Worm (Caenorhabditis elegans) whole organism, L3 larva: ENCODE results near the gene dyla-1.
"Not testable (repeated sequence)": the region's sequence is repeated elsewhere in the genome, so short reads cannot be mapped to it uniquely, and the experiment has no call there.

ENCODE experiments used
- R02D3.7 ChIP-seq: fragments of 150-350 bp; optimal IDR thresholded peaks from 2 replicates; lab custom pipeline; 2014; ENCODE audit warnings: missing biosample characterization, missing genetic modification characterization
- ZK546.5 ChIP-seq: sonication (generic microtip); optimal IDR thresholded peaks from 2 replicates; lab custom pipeline; 2017; ENCODE audit warnings: missing biosample characterization, missing genetic modification characterization
- aly-2 ChIP-seq: fragments of 150-350 bp; optimal IDR thresholded peaks from 2 replicates; lab custom pipeline; 2014; ENCODE audit warnings: missing biosample characterization, missing genetic modification characterization
- ama-1 ChIP-seq: fragments of 150-350 bp; optimal IDR thresholded peaks from 2 replicates; lab custom pipeline; 2018
- ceh-16 ChIP-seq: sonication (generic microtip); optimal IDR thresholded peaks from 2 replicates; lab custom pipeline; 2017; ENCODE audit warnings: missing biosample characterization, missing genetic modification characterization
- ceh-28 ChIP-seq: fragments of 150-350 bp; optimal IDR thresholded peaks from 2 replicates; lab custom pipeline; 2014; ENCODE audit warnings: missing biosample characterization, missing genetic modification reagents, missing genetic modification characterization
- ceh-82 ChIP-seq: fragments of 150-350 bp; optimal IDR thresholded peaks from 2 replicates; lab custom pipeline; 2014; ENCODE audit warnings: missing biosample characterization, missing genetic modification characterization
- ceh-9 ChIP-seq: sonication (generic microtip); optimal IDR thresholded peaks from 2 replicates; lab custom pipeline; 2018; ENCODE audit warnings: missing biosample characterization, missing genetic modification characterization
- daf-12 ChIP-seq: fragments of 150-350 bp; optimal IDR thresholded peaks from 2 replicates; lab custom pipeline; 2014; ENCODE audit warnings: missing biosample characterization, missing genetic modification reagents, missing genetic modification characterization
- egl-27 ChIP-seq: sonication (generic microtip); optimal IDR thresholded peaks from 4 replicates; lab custom pipeline; 2017; ENCODE audit warnings: missing biosample characterization, missing genetic modification reagents, missing genetic modification characterization
- elt-1 ChIP-seq: fragments of 150-350 bp; optimal IDR thresholded peaks from 2 replicates; lab custom pipeline; 2014; ENCODE audit warnings: missing biosample characterization, missing genetic modification characterization
- elt-3 ChIP-seq, 3 experiments: fragments of 150-350 bp in 1 of 3; sonication (generic microtip) in 2 of 3; optimal IDR thresholded peaks; 2 replicates in 2 of 3; 4 replicates in 1 of 3; lab custom pipeline; 2014 to 2017; ENCODE audit warnings: missing biosample characterization in 3 of 3, missing genetic modification characterization in 3 of 3
- eor-1 ChIP-seq, 2 experiments: fragments of 150-350 bp; optimal IDR thresholded peaks; 2 replicates each; lab custom pipeline; 2014 to 2018; ENCODE audit warnings: missing biosample characterization in 2 of 2, missing genetic modification characterization in 2 of 2
- fkh-10 ChIP-seq: sonication (generic microtip); optimal IDR thresholded peaks from 2 replicates; lab custom pipeline; 2017; ENCODE audit warnings: missing biosample characterization, missing genetic modification reagents, missing genetic modification characterization
- fkh-2 ChIP-seq: fragments of 150-350 bp; optimal IDR thresholded peaks from 2 replicates; lab custom pipeline; 2014; ENCODE audit warnings: missing biosample characterization, missing genetic modification reagents, missing genetic modification characterization
- fos-1 ChIP-seq: fragments of 150-350 bp; optimal IDR thresholded peaks from 2 replicates; lab custom pipeline; 2014; ENCODE audit warnings: missing biosample characterization, missing genetic modification characterization
- hmg-11 ChIP-seq: sonication (generic microtip); optimal IDR thresholded peaks from 2 replicates; lab custom pipeline; 2016; ENCODE audit warnings: missing genetic modification characterization, missing compliant biosample characterization
- lsy-12 ChIP-seq: sonication (generic microtip); optimal IDR thresholded peaks from 2 replicates; lab custom pipeline; 2016; ENCODE audit warnings: mild to moderate bottlenecking, missing genetic modification characterization, missing compliant biosample characterization
- mml-1 ChIP-seq: fragments of 150-350 bp; sonication (generic microtip); optimal IDR thresholded peaks from 3 replicates; lab custom pipeline; 2014; ENCODE audit warnings: missing biosample characterization, missing genetic modification characterization
- nfya-1 ChIP-seq: sonication (generic microtip); optimal IDR thresholded peaks from 2 replicates; lab custom pipeline; 2017; ENCODE audit warnings: missing genetic modification characterization, mild to moderate bottlenecking, missing compliant biosample characterization, antibody characterized with exemption, moderate library complexity; ENCODE audit not compliant: insufficient read depth
- nhr-11 ChIP-seq: fragments of 150-350 bp; optimal IDR thresholded peaks from 2 replicates; lab custom pipeline; 2014; ENCODE audit warnings: missing biosample characterization, missing genetic modification characterization
- nhr-23 ChIP-seq: fragments of 150-350 bp; optimal IDR thresholded peaks from 2 replicates; lab custom pipeline; 2014; ENCODE audit warnings: missing biosample characterization, missing genetic modification reagents, missing genetic modification characterization
- nhr-28 ChIP-seq: fragments of 150-350 bp; optimal IDR thresholded peaks from 2 replicates; lab custom pipeline; 2014; ENCODE audit warnings: missing biosample characterization, missing genetic modification characterization
- nhr-43 ChIP-seq: sonication (generic microtip); optimal IDR thresholded peaks from 2 replicates; lab custom pipeline; 2016; ENCODE audit warnings: mild to moderate bottlenecking, missing genetic modification characterization, missing compliant biosample characterization; ENCODE audit not compliant: poor library complexity, severe bottlenecking
- nhr-67 ChIP-seq: fragments of 150-350 bp; optimal IDR thresholded peaks from 2 replicates; lab custom pipeline; 2014; ENCODE audit warnings: missing biosample characterization, missing genetic modification characterization
- nhr-76 ChIP-seq: fragments of 150-350 bp; sonication (generic microtip); optimal IDR thresholded peaks from 5 replicates; lab custom pipeline; 2014; ENCODE audit warnings: missing biosample characterization, missing genetic modification characterization
- pha-4 ChIP-seq: fragments of 150-350 bp; optimal IDR thresholded peaks from 2 replicates; lab custom pipeline; 2014; ENCODE audit warnings: missing biosample characterization, missing genetic modification reagents, missing genetic modification characterization
- pqm-1 ChIP-seq: fragments of 150-350 bp; optimal IDR thresholded peaks from 2 replicates; lab custom pipeline; 2017; ENCODE audit warnings: missing biosample characterization, missing genetic modification characterization, inconsistent platforms
- skn-1 ChIP-seq: fragments of 150-350 bp; optimal IDR thresholded peaks from 2 replicates; lab custom pipeline; 2014; ENCODE audit warnings: missing biosample characterization, missing genetic modification characterization
- snpc-4 ChIP-seq: fragments of 150-350 bp; optimal IDR thresholded peaks from 2 replicates; lab custom pipeline; 2014; ENCODE audit warnings: missing biosample characterization, missing genetic modification characterization
- unc-39 ChIP-seq: sonication (generic microtip); optimal IDR thresholded peaks from 4 replicates; lab custom pipeline; 2017; ENCODE audit warnings: missing biosample characterization, missing genetic modification characterization
- ztf-4 ChIP-seq: fragments of 150-350 bp; optimal IDR thresholded peaks from 2 replicates; lab custom pipeline; 2014; ENCODE audit warnings: missing biosample characterization, missing genetic modification characterization

The dyla-1 gene

ce11 chrX:16825358-16825757, 15.5 kb upstream of the dyla-1 start, which contains the start of gene sto-5:
Gene sto-5, minus strand, starts transcription at chrX:16825458.
- TF ChIP-seq fkh-10 (GFP tag; lab: Kevin White, UChicago) (no peak), pha-4 (tag; lab: Kevin White, UChicago) (no peak), skn-1 (tag; lab: Kevin White, UChicago) (no peak), aly-2 (tag; lab: Kevin White, UChicago) (no peak), eor-1 (tag; optimal IDR thresholded peaks at IDR 0.05; lab: Kevin White, UChicago) (no peak), ceh-9 (tag; lab: Kevin White, UChicago) (no peak), nhr-67 (tag; lab: Kevin White, UChicago) (no peak), daf-12 (no peak), mml-1 (tag; lab: Kevin White, UChicago) (no peak), hmg-11 (no peak), ZK546.5 (no peak)

ce11 chrX:16826500-16826899, 14.3 kb upstream of the dyla-1 start:
- TF ChIP-seq ceh-9 (tag; lab: Kevin White, UChicago) (no peak), nhr-11 (tag; lab: Kevin White, UChicago) (no peak), snpc-4 (tag; lab: Kevin White, UChicago) (no peak), elt-3 (tag; optimal IDR thresholded peaks at IDR 0.05; lab: Kevin White, UChicago) (no peak), nhr-76 (tag; lab: Kevin White, UChicago) (no peak), daf-12 (no peak), ama-1 (lab: Kevin White, UChicago) (no peak), ceh-82 (tag; lab: Kevin White, UChicago) (no peak), nhr-23 (tag; lab: Kevin White, UChicago) (no peak), nfya-1 (no peak), hmg-11 (no peak), ceh-28 (no peak), ztf-4 (no peak), fkh-2 (tag; lab: Kevin White, UChicago) (no peak), nhr-43 (tag; lab: Kevin White, UChicago) (no peak), pqm-1 (tag; lab: Kevin White, UChicago) (no peak), eor-1 (tag; optimal IDR thresholded peaks at IDR 0.05; lab: Kevin White, UChicago) (no peak), fos-1 (no peak), egl-27 (tag; lab: Kevin White, UChicago) (no peak)

- not testable (repeated sequence) for TF ChIP-seq lsy-12; fos-1; snpc-4 (tag; lab: Kevin White, UChicago)
Observed at ce11 chrX:16834691-16835090, 6.1 kb upstream of the dyla-1 start, which contains the start of gene F41G4.13. Gene F41G4.13, minus strand, starts transcription at chrX:16834791.

DNA sequence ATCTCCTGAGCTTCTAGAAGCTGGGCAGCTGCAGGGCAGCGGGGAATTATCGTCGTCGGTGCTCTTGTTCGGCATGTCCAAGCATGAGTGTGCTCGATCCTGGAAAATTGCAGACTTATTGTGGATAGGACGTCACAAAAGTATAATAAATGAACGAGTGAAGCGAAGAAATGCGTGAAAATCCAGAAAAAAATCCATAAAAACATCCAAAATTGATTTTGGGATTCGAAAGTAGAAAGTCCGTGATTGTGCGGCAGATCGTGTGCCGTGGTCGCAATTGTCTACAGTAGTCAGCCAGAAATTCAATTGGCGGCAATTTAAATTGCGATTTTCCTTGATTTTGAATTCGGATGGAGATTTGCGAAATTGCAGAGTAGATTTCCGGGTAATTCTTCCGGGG, 4.5 kb upstream of the dyla-1 start, which contains the start of gene F41G4.7:
F41G4.7 (minus strand) TSS at position 101 of the 400 bp plus-strand sequence.
- TF ChIP-seq nhr-28 (tag; lab: Kevin White, UChicago) (no peak), nhr-43 (tag; lab: Kevin White, UChicago) (no peak)
- TF ChIP-seq, all 47 proteins: peak for 0

ce11 chrX:16842935-16843334, 2.1 kb downstream of the dyla-1 start:
- no peak for TF ChIP-seq fkh-2 (tag; lab: Kevin White, UChicago)
- no peak for TF ChIP-seq nhr-23 (tag; lab: Kevin White, UChicago)
- no peak for TF ChIP-seq ceh-28
- TF ChIP-seq ceh-9 (tag; lab: Kevin White, UChicago): no peak
- TF ChIP-seq unc-39 (tag; lab: Kevin White, UChicago): no peak
- TF ChIP-seq nhr-76 (tag; lab: Kevin White, UChicago): no peak
- TF ChIP-seq elt-1 (tag; lab: Kevin White, UChicago): no peak
- no peak for TF ChIP-seq pqm-1 (tag; lab: Kevin White, UChicago)
- no peak for TF ChIP-seq mml-1 (tag; lab: Kevin White, UChicago)
- no peak for TF ChIP-seq egl-27 (tag; lab: Kevin White, UChicago)
- no peak for TF ChIP-seq nhr-28 (tag; lab: Kevin White, UChicago)
- TF ChIP-seq nfya-1: no peak
- no peak for TF ChIP-seq R02D3.7

- no peak for TF ChIP-seq ceh-16 (tag; lab: Kevin White, UChicago)
Observed at ce11 chrX:16844924-16845323, 4.1 kb downstream of the dyla-1 start, which contains the start of gene F41G4.8. Gene F41G4.8, minus strand, starts transcription at chrX:16845024.
